Worm (Caenorhabditis elegans) whole organism, L4/young adult: ENCODE results near the gene dnj-18.

ENCODE experiments used
- W03F9.2 ChIP-seq: fragments of 150-350 bp; optimal IDR thresholded peaks from 2 replicates; lab custom pipeline; 2014; ENCODE audit warnings: missing biosample characterization, missing genetic modification characterization
- him-1 ChIP-seq: sonication (generic microtip); optimal IDR thresholded peaks from 2 replicates; lab custom pipeline; 2016; ENCODE audit warnings: missing genotype, missing genetic modification reagents, missing genetic modification characterization, missing compliant biosample characterization

ce11 chrIII:4720620-4721227 lies 22.8 kb downstream of the dnj-18 start, which contains the start of gene emb-5:
- TF ChIP-seq him-1 (tag; lab: Kevin White, UChicago) (no peak), W03F9.2 (tag; lab: Kevin White, UChicago) (no peak)
